Fruit fly (Drosophila melanogaster) whole organism, embryonic: ENCODE results near the gene CG8117.
A peak's percentile ranks its signal among the peaks of the same experiment; 100 is the strongest.

Experiments
- Atf-2 ChIP-seq: fragments of 200-800 bp; sonication (Bioruptor generic); optimal IDR thresholded peaks from 2 replicates; lab custom pipeline; 2016; ENCODE audit warnings: missing biosample characterization, missing genetic modification characterization
- Blimp-1 ChIP-seq: fragments of 200-800 bp; sonication (Bioruptor generic); optimal IDR thresholded peaks from 3 replicates; lab custom pipeline; 2018; ENCODE audit warnings: missing biosample characterization, missing genetic modification characterization, mild to moderate bottlenecking, moderate library complexity, missing genetic modification reagents
- CG10267 ChIP-seq: fragments of 200-800 bp; sonication (Bioruptor generic); optimal IDR thresholded peaks from 2 replicates; lab custom pipeline; 2018; ENCODE audit warnings: missing biosample characterization, mild to moderate bottlenecking, missing genetic modification characterization, moderate library complexity
- CG10462 ChIP-seq: fragments of 200-800 bp; sonication (Bioruptor generic); optimal IDR thresholded peaks from 2 replicates; lab custom pipeline; 2016; ENCODE audit warnings: missing biosample characterization, missing genetic modification characterization
- CG11247 ChIP-seq: fragments of 200-800 bp; sonication (Bioruptor generic); IDR thresholded peaks from 2 replicates; pipeline ENCODE4 v1.3.6; 2022; ENCODE audit warnings: missing biosample characterization, missing genetic modification characterization
- CG11723 ChIP-seq: fragments of 200-800 bp; sonication (Bioruptor generic); optimal IDR thresholded peaks from 2 replicates; lab custom pipeline; 2017; ENCODE audit warnings: missing biosample characterization, mild to moderate bottlenecking, missing genetic modification characterization
- CG12391 ChIP-seq: fragments of 200-800 bp; sonication (Bioruptor generic); optimal IDR thresholded peaks from 3 replicates; lab custom pipeline; 2018; ENCODE audit warnings: missing biosample characterization, mild to moderate bottlenecking, missing genetic modification characterization, moderate library complexity
- CG13424 ChIP-seq: fragments of 200-800 bp; sonication (Bioruptor generic); optimal IDR thresholded peaks from 2 replicates; lab custom pipeline; 2019; ENCODE audit warnings: missing biosample characterization, mild to moderate bottlenecking, missing genetic modification characterization, moderate library complexity
- CG14667 ChIP-seq: fragments of 200-800 bp; sonication (Bioruptor generic); IDR thresholded peaks from 2 replicates; pipeline ENCODE4 v1.3.6; 2022; ENCODE audit warnings: missing biosample characterization, missing genetic modification characterization
- CG14710 ChIP-seq: fragments of 200-800 bp; sonication (Bioruptor generic); optimal IDR thresholded peaks from 3 replicates; lab custom pipeline; 2019; ENCODE audit warnings: missing biosample characterization, mild to moderate bottlenecking, missing genetic modification characterization, moderate library complexity
- CG15073 ChIP-seq: fragments of 200-800 bp; sonication (Bioruptor generic); optimal IDR thresholded peaks from 2 replicates; lab custom pipeline; 2016; ENCODE audit warnings: missing biosample characterization, missing genetic modification characterization
- CG1529 ChIP-seq: fragments of 200-800 bp; sonication (Bioruptor generic); optimal IDR thresholded peaks from 3 replicates; lab custom pipeline; 2018; ENCODE audit warnings: missing biosample characterization, missing genetic modification characterization
- CG15601 ChIP-seq: fragments of 200-800 bp; sonication (Bioruptor generic); optimal IDR thresholded peaks from 3 replicates; lab custom pipeline; 2019; ENCODE audit warnings: missing biosample characterization, mild to moderate bottlenecking, missing genetic modification characterization, moderate library complexity
- CG15696 ChIP-seq: fragments of 200-800 bp; sonication (Bioruptor generic); optimal IDR thresholded peaks from 2 replicates; lab custom pipeline; 2019; ENCODE audit warnings: missing biosample characterization, mild to moderate bottlenecking, missing genetic modification characterization, moderate library complexity
- CG18764 ChIP-seq: fragments of 200-800 bp; sonication (Bioruptor generic); optimal IDR thresholded peaks from 3 replicates; lab custom pipeline; 2016; ENCODE audit warnings: missing biosample characterization, missing genetic modification characterization
- CG30431 ChIP-seq: fragments of 200-800 bp; sonication (Bioruptor generic); optimal IDR thresholded peaks from 2 replicates; lab custom pipeline; 2017; ENCODE audit warnings: missing biosample characterization, missing genetic modification characterization
- CG4820 ChIP-seq: fragments of 200-800 bp; sonication (Bioruptor generic); optimal IDR thresholded peaks from 3 replicates; lab custom pipeline; 2016; ENCODE audit warnings: missing biosample characterization, missing genetic modification characterization
- CG6254 ChIP-seq: fragments of 200-800 bp; sonication (Bioruptor generic); optimal IDR thresholded peaks from 3 replicates; lab custom pipeline; 2017; ENCODE audit warnings: mild to moderate bottlenecking, missing biosample characterization, missing genetic modification reagents, missing genetic modification characterization
- CG8359 ChIP-seq: fragments of 200-800 bp; sonication (Bioruptor generic); optimal IDR thresholded peaks from 2 replicates; lab custom pipeline; 2017; ENCODE audit warnings: missing biosample characterization, mild to moderate bottlenecking, missing genetic modification characterization, borderline replicate concordance
- CoRest ChIP-seq: fragments of 200-800 bp; sonication (Bioruptor generic); optimal IDR thresholded peaks from 3 replicates; lab custom pipeline; 2018; ENCODE audit warnings: missing biosample characterization, mild to moderate bottlenecking, missing genetic modification characterization, moderate library complexity
- D19A ChIP-seq: fragments of 200-800 bp; optimal IDR thresholded peaks from 3 replicates; lab custom pipeline; 2019; ENCODE audit warnings: missing biosample characterization, mild to moderate bottlenecking, missing genetic modification characterization, moderate library complexity
- D19B ChIP-seq: fragments of 200-800 bp; sonication (Bioruptor generic); optimal IDR thresholded peaks from 2 replicates; lab custom pipeline; 2017; ENCODE audit warnings: missing biosample characterization, mild to moderate bottlenecking, missing genetic modification characterization
- E2f1 ChIP-seq: fragments of 200-800 bp; sonication (Bioruptor generic); IDR thresholded peaks from 2 replicates; pipeline ENCODE4 v1.3.6; 2022; ENCODE audit warnings: missing biosample characterization, missing genetic modification characterization
- Ets97D ChIP-seq: fragments of 200-800 bp; sonication (Bioruptor generic); optimal IDR thresholded peaks from 3 replicates; lab custom pipeline; 2016; ENCODE audit warnings: missing biosample characterization, missing genetic modification characterization
- Fer3 ChIP-seq: fragments of 200-800 bp; sonication (Bioruptor generic); optimal IDR thresholded peaks from 2 replicates; lab custom pipeline; 2018; ENCODE audit warnings: missing biosample characterization, mild to moderate bottlenecking, missing genetic modification characterization, moderate library complexity
- HLH3B ChIP-seq: fragments of 200-800 bp; sonication (Bioruptor generic); IDR thresholded peaks from 2 replicates; pipeline ENCODE4 v1.3.6; 2022; ENCODE audit warnings: missing biosample characterization, missing genetic modification characterization
- MTF-1 ChIP-seq: fragments of 200-800 bp; sonication (Bioruptor generic); optimal IDR thresholded peaks from 2 replicates; lab custom pipeline; 2018; ENCODE audit warnings: missing biosample characterization, mild to moderate bottlenecking, missing genetic modification characterization, borderline replicate concordance
- Oli ChIP-seq: fragments of 200-800 bp; sonication (Bioruptor generic); optimal IDR thresholded peaks from 2 replicates; lab custom pipeline; 2018; ENCODE audit warnings: missing biosample characterization, mild to moderate bottlenecking, missing genetic modification characterization, moderate library complexity
- Ravus ChIP-seq: fragments of 200-800 bp; sonication (Bioruptor generic); IDR thresholded peaks from 2 replicates; pipeline ENCODE4 v1.3.6; 2022; ENCODE audit warnings: missing biosample characterization, missing genetic modification characterization
- Sox102F ChIP-seq: fragments of 200-800 bp; sonication (Bioruptor generic); optimal IDR thresholded peaks from 2 replicates; lab custom pipeline; 2018; ENCODE audit warnings: missing biosample characterization, mild to moderate bottlenecking, missing genetic modification characterization, moderate library complexity
- TFAM ChIP-seq: fragments of 200-800 bp; sonication (Bioruptor generic); optimal IDR thresholded peaks from 2 replicates; lab custom pipeline; 2017; ENCODE audit warnings: missing biosample characterization, missing genetic modification characterization, inconsistent platforms
- bab2 ChIP-seq: fragments of 200-800 bp; sonication (Bioruptor generic); optimal IDR thresholded peaks from 2 replicates; lab custom pipeline; 2016; ENCODE audit warnings: missing biosample characterization, missing genetic modification characterization
- bcd ChIP-seq: fragments of 200-800 bp; sonication (Bioruptor generic); optimal IDR thresholded peaks from 2 replicates; lab custom pipeline; 2017; ENCODE audit warnings: missing biosample characterization, mild to moderate bottlenecking, missing genetic modification characterization
- dan ChIP-seq: fragments of 200-800 bp; sonication (Bioruptor generic); IDR thresholded peaks from 2 replicates; pipeline ENCODE4 v1.3.6; 2022; ENCODE audit warnings: missing biosample characterization, missing genetic modification characterization
- gem ChIP-seq: fragments of 200-800 bp; sonication (Bioruptor generic); optimal IDR thresholded peaks from 2 replicates; lab custom pipeline; 2019; ENCODE audit warnings: missing biosample characterization, mild to moderate bottlenecking, missing genetic modification characterization, moderate library complexity
- lbe ChIP-seq: fragments of 200-800 bp; sonication (Bioruptor generic); optimal IDR thresholded peaks from 2 replicates; lab custom pipeline; 2016; ENCODE audit warnings: missing biosample characterization, mild to moderate bottlenecking, missing genetic modification characterization
- nerfin-1 ChIP-seq: fragments of 200-800 bp; sonication (Bioruptor generic); optimal IDR thresholded peaks from 3 replicates; lab custom pipeline; 2019; ENCODE audit warnings: missing biosample characterization, mild to moderate bottlenecking, missing genetic modification characterization, moderate library complexity
- nom ChIP-seq: fragments of 200-800 bp; sonication (Bioruptor generic); optimal IDR thresholded peaks from 2 replicates; lab custom pipeline; 2017; ENCODE audit warnings: missing biosample characterization, missing genetic modification characterization, mild to moderate bottlenecking, moderate library complexity, missing genetic modification reagents
- pan ChIP-seq, 4 experiments: fragments of >200 bp in 3 of 4; fragments of 200-800 bp in 1 of 4; sonication (Bioruptor generic) in 1 of 4; optimal IDR thresholded peaks in 3 of 4; IDR thresholded peaks in 1 of 4; 2 replicates each; pipeline versions ENCODE4 v1.3.6 to Lab custom; 2017 to 2022; ENCODE audit warnings: missing biosample characterization in 2 of 4, missing genetic modification characterization in 2 of 4, mixed read lengths in 1 of 4
- pros ChIP-seq: fragments of 200-800 bp; sonication (Bioruptor generic); optimal IDR thresholded peaks from 3 replicates; lab custom pipeline; 2019; ENCODE audit warnings: missing biosample characterization, mild to moderate bottlenecking, missing genetic modification characterization, moderate library complexity
- psq ChIP-seq: fragments of 200-800 bp; sonication (Bioruptor generic); optimal IDR thresholded peaks from 2 replicates; lab custom pipeline; 2017; ENCODE audit warnings: missing biosample characterization, missing genetic modification characterization
- salm ChIP-seq: fragments of 200-800 bp; sonication (Bioruptor generic); optimal IDR thresholded peaks from 2 replicates; lab custom pipeline; 2018; ENCODE audit warnings: missing biosample characterization, mild to moderate bottlenecking, missing genetic modification characterization
- sens-2 ChIP-seq: fragments of 200-800 bp; sonication (Bioruptor generic); IDR thresholded peaks from 2 replicates; pipeline ENCODE4 v1.3.6; 2022; ENCODE audit warnings: missing biosample characterization, missing genetic modification characterization
- ssp ChIP-seq: fragments of 200-800 bp; sonication (Bioruptor generic); IDR thresholded peaks from 2 replicates; pipeline ENCODE4 v1.3.6; 2022; ENCODE audit warnings: missing biosample characterization, missing genetic modification characterization
- tap ChIP-seq: fragments of 200-800 bp; optimal IDR thresholded peaks from 3 replicates; lab custom pipeline; 2019; ENCODE audit warnings: missing biosample characterization, mild to moderate bottlenecking, missing genetic modification characterization, moderate library complexity
- tgo ChIP-seq: fragments of 200-800 bp; sonication (Bioruptor generic); IDR thresholded peaks from 3 replicates; pipeline ENCODE4 v1.3.6; 2022; ENCODE audit warnings: missing biosample characterization, missing genetic modification characterization
- tio ChIP-seq: fragments of 200-800 bp; sonication (Bioruptor generic); optimal IDR thresholded peaks from 2 replicates; lab custom pipeline; 2017; ENCODE audit warnings: missing biosample characterization, missing genetic modification characterization, inconsistent platforms
- zf30C ChIP-seq: fragments of 200-800 bp; sonication (Bioruptor generic); optimal IDR thresholded peaks from 3 replicates; lab custom pipeline; 2018; ENCODE audit warnings: missing biosample characterization, mild to moderate bottlenecking, missing genetic modification characterization

Gene CG8117

DNA sequence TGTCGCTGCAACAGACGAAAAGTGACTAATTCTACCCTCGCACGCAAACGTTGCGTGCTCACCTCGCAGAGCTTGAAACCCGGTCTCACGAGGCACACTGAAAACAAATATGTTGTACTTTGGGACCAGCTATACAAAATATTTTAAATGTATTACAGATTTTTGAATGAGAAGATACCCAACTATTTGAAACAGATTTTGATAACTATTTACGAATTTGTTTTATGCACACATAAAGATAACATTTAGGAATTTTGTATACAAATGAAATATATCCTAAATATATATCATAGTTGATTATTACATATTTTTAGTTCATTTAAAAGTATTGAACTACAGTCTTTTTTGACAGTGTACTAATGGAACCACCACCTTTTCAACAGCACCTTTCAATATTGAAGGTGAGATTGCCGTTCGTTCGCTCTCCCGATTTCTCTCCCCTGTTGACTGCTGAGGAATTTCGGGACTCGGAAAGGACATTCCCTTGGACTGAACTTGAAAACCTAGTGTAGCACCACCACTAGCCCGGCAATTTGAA, 27.1 kb downstream of the CG8117 start, which contains the start of gene CG15646:
TSS of gene CG15646 (minus strand) at position 4 of the 538 bp plus-strand sequence.
- TF ChIP-seq Sox102F (GFP tag; lab: Kevin White, UChicago), result peak; percentile 61
- TF ChIP-seq Ets97D, result no peak
- no peak for TF ChIP-seq Ravus (GFP tag; lab: Robert Waterston, UW)
- TF ChIP-seq gem (tag; lab: Kevin White, UChicago), result peak; percentile 90
- peak; percentile 45 for TF ChIP-seq nom (GFP tag; lab: Kevin White, UChicago)
- TF ChIP-seq CG15696, result peak; percentile 95
- TF ChIP-seq pan (optimal IDR thresholded peaks at IDR 0.05; lab: Kevin White, UChicago), result no peak
- peak in 1 of 2 experiments; percentile 47 for TF ChIP-seq pan (GFP tag; optimal IDR thresholded peaks at IDR 0.05 in 1 of 2, IDR thresholded peaks at IDR 0.05 in 1 of 2)
- peak; percentile 40; the same call in 1 of the 2 replicates for TF ChIP-seq sens-2 (GFP tag; lab: Robert Waterston, UW)
- peak; percentile 80 for TF ChIP-seq CG13424
- peak; percentile 100 for TF ChIP-seq CG15601
- TF ChIP-seq bab2 (GFP tag; lab: Kevin White, UChicago), result no peak
- TF ChIP-seq CG8359, result peak; percentile 59
- TF ChIP-seq Blimp-1 (GFP tag; lab: Kevin White, UChicago), result peak; percentile 75
- TF ChIP-seq zf30C (GFP tag; lab: Kevin White, UChicago), result peak; percentile 92
- no peak for TF ChIP-seq D19B (GFP tag; lab: Kevin White, UChicago)
- no peak for TF ChIP-seq Atf-2 (GFP tag; lab: Kevin White, UChicago)
- TF ChIP-seq dan, result peak; percentile 54; the same call in 1 of the 2 replicates
- TF ChIP-seq HLH3B, result 0 out of 2 replicates have a peak, but pooled peaks have one; percentile 26
- peak; percentile 87 for TF ChIP-seq CG12391 (tag; lab: Kevin White, UChicago)
- TF ChIP-seq salm (tag; lab: Kevin White, UChicago), result peak; percentile 49
- peak; percentile 55 for TF ChIP-seq ssp
- peak; percentile 84 for TF ChIP-seq D19A (tag; lab: Kevin White, UChicago)
- peak; percentile 14 for TF ChIP-seq TFAM (GFP tag; lab: Kevin White, UChicago)
- TF ChIP-seq Fer3 (tag; lab: Kevin White, UChicago), result peak; percentile 42
- peak; percentile 98 for TF ChIP-seq nerfin-1 (tag; lab: Kevin White, UChicago)
- TF ChIP-seq CG30431, result peak; percentile 25
- peak; percentile 38 for TF ChIP-seq CG18764 (GFP tag; lab: Kevin White, UChicago)
- TF ChIP-seq CoRest (tag; lab: Kevin White, UChicago), result peak; percentile 85
- TF ChIP-seq bcd, result peak; percentile 66
- TF ChIP-seq psq (GFP tag; lab: Kevin White, UChicago), result no peak
- TF ChIP-seq lbe (GFP tag; lab: Kevin White, UChicago), result peak; percentile 25
- peak; percentile 72 for TF ChIP-seq CG1529 (GFP tag; lab: Kevin White, UChicago)
- TF ChIP-seq tap (tag; lab: Kevin White, UChicago), result peak; percentile 65
- TF ChIP-seq CG11247 (GFP tag; lab: Robert Waterston, UW), result no peak; the same call in 1 of the 2 replicates
- TF ChIP-seq CG14667, result peak; percentile 28; the same call in 1 of the 2 replicates
- TF ChIP-seq Oli (tag; lab: Kevin White, UChicago), result peak; percentile 72
- peak; percentile 62 for TF ChIP-seq E2f1
- peak; percentile 54; the same call in 2 of the 3 replicates for TF ChIP-seq tgo (GFP tag; lab: Robert Waterston, UW)
- TF ChIP-seq CG6254 (GFP tag; lab: Kevin White, UChicago), result peak; percentile 57
- no peak for TF ChIP-seq CG15073 (GFP tag; lab: Kevin White, UChicago)
- TF ChIP-seq CG10462 (GFP tag; lab: Kevin White, UChicago), result peak; percentile 49
- no peak for TF ChIP-seq MTF-1 (GFP tag; lab: Kevin White, UChicago)
- peak; percentile 62 for TF ChIP-seq tio
- TF ChIP-seq CG11723 (GFP tag; lab: Kevin White, UChicago), result peak; percentile 39
- peak; percentile 89 for TF ChIP-seq CG10267 (tag; lab: Kevin White, UChicago)
- TF ChIP-seq pros (GFP tag; lab: Kevin White, UChicago), result peak; percentile 61
- peak; percentile 93 for TF ChIP-seq CG14710 (tag; lab: Kevin White, UChicago)
- peak; percentile 68 for TF ChIP-seq CG4820 (GFP tag; lab: Kevin White, UChicago)
